Fruit fly (Drosophila melanogaster): ENCODE measurements around the gene Hipk.

- no peak for TF ChIP-seq grau (tag; optimal IDR thresholded peaks at IDR 0.05)
- no peak for TF ChIP-seq CG9797 (GFP tag; optimal IDR thresholded peaks at IDR 0.05)
- TF ChIP-seq CG8290 (GFP tag; optimal IDR thresholded peaks at IDR 0.05): no peak
- peak in 1 of 2 experiments; percentile 68 for TF ChIP-seq CG8290 (tag; optimal IDR thresholded peaks at IDR 0.05)
- no peak for TF ChIP-seq CG31388 (GFP tag; optimal IDR thresholded peaks at IDR 0.05)
- TF ChIP-seq CG6654 (GFP tag; optimal IDR thresholded peaks at IDR 0.05): no peak
- no peak for TF ChIP-seq ssp (GFP tag; IDR thresholded peaks at IDR 0.05)
These were observed 72.0 kb downstream of the Hipk start for dm6 chr3L:614751-615424.

All from whole organism, embryonic.